Fruit fly (Drosophila melanogaster) S2 (cell line): Measurements from ENCODE around the gene Rab9D.

Experiments used
- CG8478 ChIP-seq: fragments of >200 bp; optimal IDR thresholded peaks from 2 replicates; lab custom pipeline; 2018
- CTCF ChIP-seq, 2 experiments: fragments of >200 bp; optimal IDR thresholded peaks; 2 replicates each; lab custom pipeline; 2018

- TF ChIP-seq CTCF (optimal IDR thresholded peaks at IDR 0.05; lab: Kevin White, UChicago), result no peak
- TF ChIP-seq CG8478 (lab: Kevin White, UChicago), result no peak
These were observed 13.3 kb downstream of the Rab9D start, which contains the start of gene CG1628 for dm6 chrX:10602057-10602764.
